Fruit fly (Drosophila melanogaster): ENCODE results near the gene CG34452.

CG34452 gene

dm6 chr3L:15675111-15675510 is 12.6 kb downstream of the CG34452 start (continued):
- TF ChIP-seq Hey (tag; optimal IDR thresholded peaks at IDR 0.05), result no peak
- peak; percentile 99 for TF ChIP-seq sens (GFP tag)
- peak; percentile 44 for TF ChIP-seq stwl (tag; optimal IDR thresholded peaks at IDR 0.05)
- TF ChIP-seq CG8765 (GFP tag; IDR thresholded peaks at IDR 0.05), result peak; percentile 65; the same call in 1 of the 2 replicates
- TF ChIP-seq MBD-R2 (GFP tag; IDR thresholded peaks at IDR 0.05), result no peak
- peak; percentile 75 for TF ChIP-seq row (GFP tag; IDR thresholded peaks at IDR 0.05)
- TF ChIP-seq Dll (GFP tag; IDR thresholded peaks at IDR 0.05; ENCODE audit: partially characterized antibody), result no peak
- TF ChIP-seq grau (tag; optimal IDR thresholded peaks at IDR 0.05), result peak; percentile 70
- TF ChIP-seq Chrac-16 (GFP tag; optimal IDR thresholded peaks at IDR 0.05), result peak; percentile 74
- peak; percentile 68 for TF ChIP-seq CG2678 (tag; optimal IDR thresholded peaks at IDR 0.05)
- peak; percentile 78 for TF ChIP-seq Ssrp (tag; optimal IDR thresholded peaks at IDR 0.05)
- no peak for TF ChIP-seq lbe (GFP tag; optimal IDR thresholded peaks at IDR 0.05)
- peak; percentile 55; the same call in 1 of the 2 replicates for TF ChIP-seq ttk (GFP tag; IDR thresholded peaks at IDR 0.05)
- TF ChIP-seq CG1603 (tag; optimal IDR thresholded peaks at IDR 0.05), result peak; percentile 92
- TF ChIP-seq hb (GFP tag; IDR thresholded peaks at IDR 0.05; ENCODE audit: partially characterized antibody), result no peak
- no peak for TF ChIP-seq TFAM (GFP tag; optimal IDR thresholded peaks at IDR 0.05)
- TF ChIP-seq twi (tag; optimal IDR thresholded peaks at IDR 0.05), result peak; percentile 91
- peak; percentile 95 for TF ChIP-seq dmrt11E (tag; optimal IDR thresholded peaks at IDR 0.05)
- TF ChIP-seq Neu2 (GFP tag; optimal IDR thresholded peaks at IDR 0.05; ENCODE audit: borderline replicate concordance), result no peak
- peak; percentile 65 for TF ChIP-seq gcm (GFP tag; optimal IDR thresholded peaks at IDR 0.05)
- TF ChIP-seq trh (GFP tag; optimal IDR thresholded peaks at IDR 0.05), result no peak
- peak; percentile 31 for TF ChIP-seq CG15073 (GFP tag; optimal IDR thresholded peaks at IDR 0.05)
- peak; percentile 82 for TF ChIP-seq zen (tag; optimal IDR thresholded peaks at IDR 0.05)
- TF ChIP-seq CG16779 (GFP tag; IDR thresholded peaks at IDR 0.05), result no peak
- peak; percentile 40 for TF ChIP-seq Rx (GFP tag; IDR thresholded peaks at IDR 0.05)
- TF ChIP-seq ci (GFP tag; IDR thresholded peaks at IDR 0.05), result peak; percentile 62; the same call in 2 of the 3 replicates
- TF ChIP-seq CG30403 (GFP tag; optimal IDR thresholded peaks at IDR 0.05), result peak; percentile 65
- no peak for TF ChIP-seq cwo (GFP tag; optimal IDR thresholded peaks at IDR 0.05)
- TF ChIP-seq Gsc (GFP tag; IDR thresholded peaks at IDR 0.05), result peak; percentile 50; the same call in 1 of the 2 replicates
- TF ChIP-seq psq (GFP tag; optimal IDR thresholded peaks at IDR 0.05), result no peak
- no peak for TF ChIP-seq CG10543 (GFP tag; optimal IDR thresholded peaks at IDR 0.05)
- TF ChIP-seq CG34422 (GFP tag; IDR thresholded peaks at IDR 0.05), result peak; percentile 43; the same call in 1 of the 3 replicates
- peak; percentile 57 for TF ChIP-seq CG10462 (GFP tag; optimal IDR thresholded peaks at IDR 0.05)
- no peak for TF ChIP-seq Hmx (GFP tag; optimal IDR thresholded peaks at IDR 0.05)
- TF ChIP-seq CG6791 (GFP tag; IDR thresholded peaks at IDR 0.05; ENCODE audit: partially characterized antibody), result no peak
- TF ChIP-seq CG12104 (GFP tag; optimal IDR thresholded peaks at IDR 0.05), result no peak
- TF ChIP-seq CG10366 (GFP tag; IDR thresholded peaks at IDR 0.05), result peak; percentile 32; the same call in 1 of the 2 replicates
- TF ChIP-seq Sox100B (GFP tag; optimal IDR thresholded peaks at IDR 0.05), result peak; percentile 50
- TF ChIP-seq sc (optimal IDR thresholded peaks at IDR 0.05), result no peak
- peak; percentile 83 for TF ChIP-seq sc (GFP tag; optimal IDR thresholded peaks at IDR 0.05)
- TF ChIP-seq CG1602 (GFP tag; optimal IDR thresholded peaks at IDR 0.05), result peak; percentile 76
- TF ChIP-seq ase (GFP tag; IDR thresholded peaks at IDR 0.05), result peak; percentile 25; the same call in 1 of the 3 replicates
- peak; percentile 91 for TF ChIP-seq kah (GFP tag; optimal IDR thresholded peaks at IDR 0.05)
- peak; percentile 61 for TF ChIP-seq CG13424 (tag; optimal IDR thresholded peaks at IDR 0.05)
- TF ChIP-seq CkIIα-i1 (GFP tag; IDR thresholded peaks at IDR 0.05), result no peak
- TF ChIP-seq ERR (GFP tag; optimal IDR thresholded peaks at IDR 0.05), result no peak
- TF ChIP-seq CG14014 (GFP tag; IDR thresholded peaks at IDR 0.05), result no peak
- peak; percentile 27 for TF ChIP-seq cato (GFP tag; optimal IDR thresholded peaks at IDR 0.05; ENCODE audit: borderline replicate concordance)
- no peak for TF ChIP-seq slou (GFP tag; optimal IDR thresholded peaks at IDR 0.05)
- peak; percentile 74 for TF ChIP-seq NC2β (GFP tag; optimal IDR thresholded peaks at IDR 0.05)
- TF ChIP-seq Hr39 (optimal IDR thresholded peaks at IDR 0.05), result no peak
- no peak for TF ChIP-seq CG14860 (GFP tag; IDR thresholded peaks at IDR 0.05; ENCODE audit: partially characterized antibody)
